Worm (Caenorhabditis elegans) whole organism, midembryonic: ENCODE results near the gene Y55F3AM.5.

Experiments
- T22C8.4 ChIP-seq: fragments of 200-800 bp; sonication (Bioruptor generic); IDR thresholded peaks from 2 replicates; pipeline ENCODE4 v1.3.6; 2022; ENCODE audit warnings: missing genetic modification characterization, missing compliant biosample characterization
- cog-1 ChIP-seq: sonication (generic microtip); optimal IDR thresholded peaks from 2 replicates; lab custom pipeline; 2016; ENCODE audit warnings: missing genetic modification characterization, missing compliant biosample characterization
- flt-1 ChIP-seq: fragments of 200-800 bp; sonication (Bioruptor generic); IDR thresholded peaks from 2 replicates; pipeline ENCODE4 v1.3.6; 2022; ENCODE audit warnings: missing genetic modification characterization, missing compliant biosample characterization
- klf-2 ChIP-seq: fragments of 200-800 bp; sonication (Bioruptor generic); conservative IDR thresholded peaks from 2 replicates; pipeline ENCODE4 v1.3.6; 2022; ENCODE audit warnings: missing genetic modification reagents, missing genetic modification characterization, missing compliant biosample characterization
- med-1 ChIP-seq: sonication (generic microtip); optimal IDR thresholded peaks from 2 replicates; lab custom pipeline; 2017; ENCODE audit warnings: missing genetic modification characterization, mild to moderate bottlenecking, missing compliant biosample characterization, antibody characterized with exemption, missing genetic modification reagents; ENCODE audit not compliant: insufficient read depth
- ref-1 ChIP-seq: fragments of 200-800 bp; sonication (Bioruptor generic); conservative IDR thresholded peaks from 2 replicates; pipeline ENCODE4 v1.3.6; 2022; ENCODE audit warnings: missing genetic modification reagents, missing genetic modification characterization, missing compliant biosample characterization
- tab-1 ChIP-seq: fragments of 200-800 bp; sonication (Bioruptor generic); IDR thresholded peaks from 2 replicates; pipeline ENCODE4 v1.3.6; 2022; ENCODE audit warnings: missing genetic modification characterization, missing compliant biosample characterization
- ztf-23 ChIP-seq: fragments of 200-800 bp; sonication (Bioruptor generic); IDR thresholded peaks from 2 replicates; pipeline ENCODE4 v1.3.6; 2022; ENCODE audit warnings: missing genetic modification reagents, missing genetic modification characterization, missing compliant biosample characterization
- ztf-29 ChIP-seq: fragments of 200-800 bp; sonication (Bioruptor generic); IDR thresholded peaks from 2 replicates; pipeline ENCODE4 v1.3.6; 2022; ENCODE audit warnings: missing genetic modification reagents, missing genetic modification characterization, missing compliant biosample characterization

Y55F3AM.5 gene

DNA sequence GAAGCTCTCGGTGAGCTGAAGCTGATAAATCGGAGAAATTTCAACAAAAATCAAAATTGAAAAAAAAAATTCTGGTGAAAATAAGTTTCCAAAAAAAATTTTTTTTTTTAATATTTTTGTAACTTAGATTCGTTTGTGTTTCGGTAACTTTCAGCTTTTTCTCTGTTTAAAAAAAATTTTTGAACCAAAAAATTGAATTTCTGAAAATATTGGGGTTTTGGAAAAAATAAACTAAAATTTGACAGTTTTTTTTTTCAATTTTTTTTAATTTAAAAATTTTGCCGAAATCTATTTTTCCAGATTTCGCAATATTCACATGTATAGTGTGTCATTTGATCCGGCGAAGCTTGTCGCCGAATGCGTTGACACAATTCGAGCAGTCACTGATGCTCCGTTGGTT lies at the start of gene Y55F3AM.5:
Gene Y55F3AM.5, plus strand, starts transcription at position 301 of the 400 bp plus-strand sequence.
- TF ChIP-seq klf-2 (GFP tag; lab: Robert Waterston, UW) = no peak
- TF ChIP-seq T22C8.4 (GFP tag; lab: Robert Waterston, UW) = no peak
- no peak for TF ChIP-seq flt-1 (GFP tag; lab: Robert Waterston, UW)
- TF ChIP-seq cog-1 (tag; lab: Kevin White, UChicago) = no peak
- no peak for TF ChIP-seq ztf-29
- TF ChIP-seq ztf-23 (GFP tag; lab: Robert Waterston, UW) = no peak
- TF ChIP-seq tab-1 (GFP tag; lab: Robert Waterston, UW) = no peak
- no peak for TF ChIP-seq med-1 (GFP tag; lab: Kevin White, UChicago)
- no peak for TF ChIP-seq ref-1 (GFP tag; lab: Robert Waterston, UW)

DNA sequence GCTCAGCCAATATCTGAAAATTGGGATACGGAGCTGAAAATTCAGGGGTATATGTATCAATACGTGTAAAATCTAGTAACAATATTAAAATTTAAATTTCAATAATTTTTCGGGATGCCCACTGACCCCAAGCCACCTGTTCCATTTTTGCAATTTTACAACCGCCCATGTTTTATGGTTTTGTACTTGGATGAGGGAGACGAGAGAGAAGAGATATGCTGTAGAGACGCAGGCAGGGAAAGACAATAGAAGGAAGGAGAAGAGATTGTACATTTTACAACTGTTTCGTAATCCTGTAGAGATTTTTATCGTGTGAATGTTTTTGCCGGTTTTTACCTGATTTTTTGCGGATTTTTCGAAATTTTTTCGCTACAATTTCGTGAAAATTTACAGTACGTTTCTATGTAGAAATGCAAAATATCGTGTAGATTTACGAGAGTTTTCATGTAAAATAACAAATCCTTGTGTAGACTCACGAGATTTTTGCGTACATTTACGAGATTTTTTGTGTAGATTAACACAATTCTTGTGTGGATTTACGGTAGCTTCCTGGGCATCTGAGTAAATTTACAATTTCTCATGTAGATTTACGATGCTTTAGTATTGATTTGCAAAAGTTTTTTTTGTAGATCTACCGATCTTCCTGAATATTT lies 48.9 kb upstream of the Y55F3AM.5 start:
- TF ChIP-seq cog-1 (tag; lab: Kevin White, UChicago) (peak; percentile 2), flt-1 (GFP tag; lab: Robert Waterston, UW) (no peak)

DNA sequence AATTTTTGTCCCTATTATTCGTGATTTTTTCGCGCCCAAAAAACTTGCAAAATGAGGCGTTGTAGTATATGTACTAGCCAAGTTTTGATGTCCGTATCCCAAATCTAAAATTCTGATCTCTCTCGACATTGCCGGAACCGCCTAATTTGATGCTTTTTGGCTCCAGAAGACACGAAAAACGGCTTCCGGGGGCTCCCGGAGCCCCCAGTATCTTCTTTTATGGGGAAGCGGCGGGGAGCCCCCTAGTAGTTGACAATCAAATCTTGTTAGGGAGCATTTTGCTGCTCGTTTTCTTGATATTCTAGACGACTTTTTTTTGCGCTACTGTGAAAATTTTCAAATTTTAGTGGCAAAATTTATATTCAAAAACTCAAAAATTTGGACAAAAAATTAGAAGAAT lies 47.4 kb upstream of the Y55F3AM.5 start:
- TF ChIP-seq flt-1 (GFP tag; lab: Robert Waterston, UW) (no peak), klf-2 (GFP tag; lab: Robert Waterston, UW) (no peak), T22C8.4 (GFP tag; lab: Robert Waterston, UW) (no peak), med-1 (GFP tag; lab: Kevin White, UChicago) (no peak), tab-1 (GFP tag; lab: Robert Waterston, UW) (no peak), ztf-23 (GFP tag; lab: Robert Waterston, UW) (no peak), cog-1 (tag; lab: Kevin White, UChicago) (no peak), ref-1 (GFP tag; lab: Robert Waterston, UW) (no peak), ztf-29 (no peak)

DNA sequence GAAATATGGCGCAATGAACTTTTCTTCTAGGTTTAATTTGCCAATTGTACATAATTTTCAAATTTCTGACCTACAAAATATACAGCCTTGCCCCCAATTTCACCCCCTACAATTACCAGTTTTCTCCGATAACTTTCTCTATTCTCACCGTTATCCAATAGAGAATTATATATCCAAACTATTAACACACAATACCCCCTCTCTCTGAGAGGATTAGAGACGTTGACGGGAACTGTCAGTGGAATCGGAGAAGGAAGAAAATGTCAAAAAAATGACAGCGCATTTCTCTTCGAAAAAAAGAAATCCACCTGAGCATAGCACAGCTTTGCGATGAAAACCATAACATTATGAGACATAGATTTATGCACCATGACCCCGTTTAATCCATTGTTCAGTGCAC lies 45.9 kb upstream of the Y55F3AM.5 start:
- no peak for TF ChIP-seq klf-2 (GFP tag; lab: Robert Waterston, UW)

DNA sequence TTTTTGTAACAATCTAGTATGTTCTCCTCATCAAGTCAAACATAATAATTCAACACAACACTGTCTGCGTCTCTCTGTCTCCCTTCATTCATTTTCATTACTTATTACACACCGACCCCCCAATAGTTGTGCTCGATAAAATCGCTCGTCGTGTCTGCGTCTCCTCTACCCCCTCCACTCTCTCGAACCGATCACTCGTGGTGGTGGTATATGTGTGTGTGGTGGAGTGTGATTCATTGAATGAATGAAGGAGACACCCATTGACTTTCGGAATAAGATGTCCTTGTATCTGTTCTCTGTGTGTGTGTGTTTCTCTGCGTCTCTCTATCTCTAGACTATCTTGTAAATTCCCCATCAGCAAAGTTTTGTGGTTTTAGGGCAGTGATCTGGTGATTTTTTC lies 41.2 kb upstream of the Y55F3AM.5 start:
- TF ChIP-seq ztf-29 (no peak), cog-1 (tag; lab: Kevin White, UChicago) (peak; percentile 57), klf-2 (GFP tag; lab: Robert Waterston, UW) (no peak)

DNA sequence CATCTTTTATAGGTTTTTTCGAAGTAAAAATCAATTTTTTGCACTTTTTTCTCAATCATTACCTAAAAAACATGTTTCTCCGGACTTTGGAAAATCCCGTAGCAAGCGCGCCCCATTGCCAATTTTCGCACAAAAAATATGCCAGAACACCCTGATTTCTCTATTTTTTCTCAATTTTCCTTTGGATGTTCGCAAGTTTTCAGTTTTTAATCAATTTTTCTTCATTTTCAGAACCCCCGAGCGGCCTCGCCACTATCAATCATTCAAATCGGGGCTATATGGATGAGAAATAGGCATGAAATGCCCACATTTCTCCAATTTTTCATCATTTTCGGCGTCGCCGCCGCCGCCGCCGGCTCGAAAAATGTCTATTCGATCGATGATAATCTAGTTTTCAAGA lies 39.8 kb upstream of the Y55F3AM.5 start, which contains the start of gene plx-1:
Gene plx-1, plus strand, starts transcription at position 301 of the 400 bp plus-strand sequence.
- no peak for TF ChIP-seq flt-1 (GFP tag; lab: Robert Waterston, UW)

DNA sequence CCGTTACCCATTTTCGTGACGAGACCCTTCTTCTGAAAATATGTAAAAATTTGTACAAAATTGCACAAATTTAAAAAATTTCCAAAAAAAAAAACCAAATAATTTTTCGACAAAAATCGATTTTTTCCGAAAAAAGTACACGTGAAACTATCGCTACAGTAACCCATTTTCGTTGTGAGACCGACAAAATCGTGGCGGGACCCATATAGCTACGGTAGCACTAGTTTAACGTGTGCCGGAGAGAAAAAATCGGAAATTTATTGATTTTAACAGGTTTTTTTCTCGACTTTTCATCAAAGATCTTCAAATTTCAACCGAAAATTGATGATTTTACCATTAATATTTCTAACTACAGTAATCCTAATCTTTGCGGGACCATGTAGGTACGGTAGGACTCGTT lies 38.8 kb upstream of the Y55F3AM.5 start:
- TF ChIP-seq ztf-23 (GFP tag; lab: Robert Waterston, UW) = no peak
- TF ChIP-seq T22C8.4 (GFP tag; lab: Robert Waterston, UW) = 0 out of 2 replicates have a peak, but pooled peaks have one; percentile 3

DNA sequence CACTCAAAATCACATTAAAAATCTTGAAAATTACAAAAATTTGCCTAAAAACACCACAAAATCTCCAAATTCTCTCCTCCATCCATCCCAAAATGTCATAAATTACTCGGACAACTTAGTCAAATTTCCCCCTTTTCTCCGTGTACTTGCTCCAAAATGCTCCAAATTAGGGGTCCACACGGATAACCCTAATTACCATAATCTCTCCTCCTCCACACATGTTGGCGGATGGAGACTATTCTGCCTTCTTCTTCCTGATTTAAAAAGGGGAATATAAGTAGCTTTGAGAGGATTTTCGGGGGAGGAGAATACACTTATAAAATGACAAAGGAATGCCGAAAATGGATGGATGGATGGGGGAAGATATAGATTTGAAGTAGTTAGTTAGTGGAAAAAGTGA lies 37.2 kb upstream of the Y55F3AM.5 start:
- TF ChIP-seq ref-1 (GFP tag; lab: Robert Waterston, UW) (no peak), med-1 (GFP tag; lab: Kevin White, UChicago) (no peak), cog-1 (tag; lab: Kevin White, UChicago) (no peak), T22C8.4 (GFP tag; lab: Robert Waterston, UW) (no peak), flt-1 (GFP tag; lab: Robert Waterston, UW) (no peak), klf-2 (GFP tag; lab: Robert Waterston, UW) (no peak), ztf-29 (no peak), ztf-23 (GFP tag; lab: Robert Waterston, UW) (no peak), tab-1 (GFP tag; lab: Robert Waterston, UW) (no peak)

DNA sequence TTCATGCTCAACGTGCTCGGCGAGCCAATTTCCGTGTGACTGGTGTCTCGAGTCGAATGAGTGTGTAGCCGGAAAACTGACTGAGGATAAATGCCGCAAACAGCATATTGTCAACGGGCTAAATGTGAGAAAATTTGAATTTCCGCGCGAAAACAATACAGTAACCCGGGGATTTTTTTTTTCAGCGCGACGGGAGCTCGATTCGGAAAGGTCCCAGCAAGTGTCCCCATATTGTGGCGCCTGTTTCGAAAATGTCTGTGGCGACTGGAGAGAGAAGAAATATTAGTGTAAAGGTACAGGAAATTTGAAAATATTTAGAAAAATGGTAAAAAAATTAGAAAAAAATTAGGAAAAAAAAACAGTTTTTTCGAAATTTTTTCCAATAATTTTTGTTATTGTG lies 27.9 kb upstream of the Y55F3AM.5 start:
- TF ChIP-seq T22C8.4 (GFP tag; lab: Robert Waterston, UW) = no peak
- no peak for TF ChIP-seq med-1 (GFP tag; lab: Kevin White, UChicago)
- no peak for TF ChIP-seq klf-2 (GFP tag; lab: Robert Waterston, UW)

DNA sequence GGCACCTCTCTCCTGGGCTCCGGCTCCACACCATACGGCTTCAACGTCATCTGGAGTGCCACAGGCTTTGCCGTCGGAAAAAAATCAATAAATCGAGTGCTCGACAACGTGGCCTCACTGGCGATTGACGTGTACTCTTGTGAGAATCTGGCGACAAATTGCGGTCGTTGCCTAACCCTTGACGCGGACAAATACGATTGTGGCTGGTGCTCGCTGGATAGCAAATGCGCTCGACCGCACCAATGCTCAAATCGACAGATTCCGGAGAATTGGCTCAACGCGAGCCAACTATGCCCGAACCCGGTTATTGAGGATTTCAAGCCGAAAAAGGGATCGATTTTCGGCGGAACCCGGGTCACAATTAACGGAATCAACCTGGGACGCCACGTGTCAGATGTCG lies 26.6 kb upstream of the Y55F3AM.5 start:
- TF ChIP-seq cog-1 (tag; lab: Kevin White, UChicago) = no peak
- no peak for TF ChIP-seq ztf-23 (GFP tag; lab: Robert Waterston, UW)
- TF ChIP-seq ztf-29 = no peak
- TF ChIP-seq med-1 (GFP tag; lab: Kevin White, UChicago) = no peak
- TF ChIP-seq T22C8.4 (GFP tag; lab: Robert Waterston, UW) = peak; percentile 33; the same call in 1 of the 2 replicates
- no peak for TF ChIP-seq ref-1 (GFP tag; lab: Robert Waterston, UW)
- TF ChIP-seq flt-1 (GFP tag; lab: Robert Waterston, UW) = no peak
- TF ChIP-seq klf-2 (GFP tag; lab: Robert Waterston, UW) = no peak
